Fruit fly (Drosophila melanogaster): ENCODE measurements around the gene CG10333.

Gene CG10333

dm6 chr2L:18567563-18567962 is 39.1 kb upstream of the CG10333 start (continued):
- TF ChIP-seq topi (GFP tag; optimal IDR thresholded peaks at IDR 0.05) (no peak), Blimp-1 (GFP tag; optimal IDR thresholded peaks at IDR 0.05) (no peak), Hr4 (GFP tag; optimal IDR thresholded peaks at IDR 0.05) (no peak), CG6792 (GFP tag; optimal IDR thresholded peaks at IDR 0.05) (no peak), Hr39 (GFP tag; optimal IDR thresholded peaks at IDR 0.05) (no peak), dsx (GFP tag; optimal IDR thresholded peaks at IDR 0.05; ENCODE audit: poor library complexity, severe bottlenecking) (no peak), fd85E (GFP tag; optimal IDR thresholded peaks at IDR 0.05) (no peak), OdsH (GFP tag; optimal IDR thresholded peaks at IDR 0.05) (peak; percentile 5), spab (GFP tag; optimal IDR thresholded peaks at IDR 0.05) (peak; percentile 34), CG1621 (tag; optimal IDR thresholded peaks at IDR 0.05) (peak; percentile 13), CG7368 (GFP tag; optimal IDR thresholded peaks at IDR 0.05) (peak; percentile 20), CG6854 (GFP tag; optimal IDR thresholded peaks at IDR 0.05) (no peak), CG3032 (tag; optimal IDR thresholded peaks at IDR 0.05) (no peak), Gug (GFP tag; IDR thresholded peaks at IDR 0.05) (no peak), Met (GFP tag; optimal IDR thresholded peaks at IDR 0.05) (no peak), pdm3 (GFP tag; optimal IDR thresholded peaks at IDR 0.05) (peak; percentile 44), CG32006 (GFP tag; optimal IDR thresholded peaks at IDR 0.05) (no peak), net (GFP tag; optimal IDR thresholded peaks at IDR 0.05) (peak; percentile 40), CG10631 (GFP tag; optimal IDR thresholded peaks at IDR 0.05) (peak; percentile 26), Ets96B (tag; optimal IDR thresholded peaks at IDR 0.05) (no peak)

- TF ChIP-seq achi (GFP tag; optimal IDR thresholded peaks at IDR 0.05) = no peak
- peak; percentile 21 for TF ChIP-seq vri (GFP tag; optimal IDR thresholded peaks at IDR 0.05)
Observed at dm6 chr2L:18568715-18569114, 37.9 kb upstream of the CG10333 start.

dm6 chr2L:18571724-18572427 is 34.8 kb upstream of the CG10333 start:
- TF ChIP-seq Smox (GFP tag; optimal IDR thresholded peaks at IDR 0.05) (no peak), CG8119 (GFP tag; IDR thresholded peaks at IDR 0.05) (0 out of 3 replicates have a peak, but pooled peaks have one; percentile 18), cyc (GFP tag; optimal IDR thresholded peaks at IDR 0.05) (no peak), fd59A (GFP tag; optimal IDR thresholded peaks at IDR 0.05) (no peak), CG9139 (GFP tag; optimal IDR thresholded peaks at IDR 0.05) (peak; percentile 46), lz (GFP tag; optimal IDR thresholded peaks at IDR 0.05) (no peak), Eip78C (GFP tag) (peak; percentile 53), ss (GFP tag; optimal IDR thresholded peaks at IDR 0.05) (peak in 1 of 2 experiments; percentile 12), CG10631 (GFP tag; optimal IDR thresholded peaks at IDR 0.05) (no peak), Hr39 (GFP tag; optimal IDR thresholded peaks at IDR 0.05) (no peak), CG7368 (GFP tag; optimal IDR thresholded peaks at IDR 0.05) (peak; percentile 1), Sox15 (GFP tag; optimal IDR thresholded peaks at IDR 0.05) (no peak), vri (GFP tag; optimal IDR thresholded peaks at IDR 0.05) (peak; percentile 46), net (GFP tag; optimal IDR thresholded peaks at IDR 0.05) (no peak), esn (GFP tag; optimal IDR thresholded peaks at IDR 0.05) (peak; percentile 30), eg (GFP tag; IDR thresholded peaks at IDR 0.05) (peak; percentile 56; the same call in 1 of the 3 replicates), Gug (GFP tag; IDR thresholded peaks at IDR 0.05) (peak; percentile 13; the same call in 1 of the 2 replicates), CG6854 (GFP tag; optimal IDR thresholded peaks at IDR 0.05) (no peak), Hr38 (GFP tag; optimal IDR thresholded peaks at IDR 0.05) (no peak), Blimp-1 (GFP tag; optimal IDR thresholded peaks at IDR 0.05) (no peak), Ets96B (tag; optimal IDR thresholded peaks at IDR 0.05) (no peak), CG1621 (tag; optimal IDR thresholded peaks at IDR 0.05) (no peak), CG6163 (GFP tag; IDR thresholded peaks at IDR 0.05) (peak; percentile 71), fkh (GFP tag; optimal IDR thresholded peaks at IDR 0.05) (peak; percentile 1), svp (GFP tag) (peak; percentile 78), spab (GFP tag; optimal IDR thresholded peaks at IDR 0.05) (no peak), Ets21C (GFP tag; optimal IDR thresholded peaks at IDR 0.05) (no peak), OdsH (GFP tag; optimal IDR thresholded peaks at IDR 0.05) (no peak), acj6 (GFP tag; optimal IDR thresholded peaks at IDR 0.05) (no peak), dsx (GFP tag; optimal IDR thresholded peaks at IDR 0.05; ENCODE audit: poor library complexity, severe bottlenecking) (peak; percentile 6), pdm3 (GFP tag; optimal IDR thresholded peaks at IDR 0.05) (no peak), CG11902 (GFP tag; optimal IDR thresholded peaks at IDR 0.05) (no peak), CG3919 (GFP tag; optimal IDR thresholded peaks at IDR 0.05) (peak; percentile 37)
